Worm (Caenorhabditis elegans): ENCODE data around the gene arrd-9.

DNA sequence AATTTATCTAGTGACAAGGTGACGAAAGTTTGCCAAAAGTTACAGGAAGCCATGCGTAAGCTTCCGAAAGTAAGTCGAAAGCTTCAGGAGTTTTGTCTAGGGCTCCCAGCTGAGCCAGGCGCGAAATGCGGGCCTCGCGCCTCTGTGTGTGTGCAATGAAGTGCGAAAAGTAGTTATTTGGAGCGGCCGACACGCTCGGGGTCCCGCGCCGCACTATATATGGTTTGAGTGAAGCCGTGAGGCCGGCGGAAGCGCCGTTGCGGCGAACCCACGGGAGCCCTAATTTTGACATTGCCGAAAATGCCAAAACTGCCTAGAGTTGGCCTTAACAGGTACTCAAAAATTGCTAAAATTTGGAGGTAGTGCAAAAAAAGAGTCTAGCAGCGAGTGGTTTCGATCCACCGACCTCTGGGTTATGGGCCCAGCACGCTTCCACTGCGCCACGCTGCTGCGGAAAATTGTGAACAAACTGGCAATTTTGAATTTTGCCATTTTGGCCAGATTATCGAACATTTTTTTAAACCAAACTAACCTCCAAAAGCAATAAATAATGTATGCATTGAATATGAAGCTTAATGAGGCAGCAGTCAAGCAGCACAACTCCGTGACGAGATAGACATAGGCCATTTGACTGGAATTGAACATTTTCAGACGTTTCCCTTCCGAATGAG, 45.4 kb downstream of the arrd-9 start:
- TF ChIP-seq T22C8.4 (GFP tag; IDR thresholded peaks at IDR 0.05) (no peak), ztf-29 (GFP tag; IDR thresholded peaks at IDR 0.05) (no peak), ref-1 (GFP tag; conservative IDR thresholded peaks at IDR 0.05) (no peak), ztf-23 (GFP tag; IDR thresholded peaks at IDR 0.05) (no peak), med-1 (GFP tag; optimal IDR thresholded peaks at IDR 0.05; ENCODE audit: insufficient read depth) (no peak), klf-2 (GFP tag; conservative IDR thresholded peaks at IDR 0.05) (no peak)
